Fruit fly (Drosophila melanogaster): ENCODE measurements around the gene CG4678.
A peak's percentile ranks its signal among the peaks of the same experiment; 100 is the strongest.

CG4678 gene

dm6 chrX:16654931-16655409 is 41.0 kb upstream of the CG4678 start, which contains the start of the genes Nemp and r (continued):
- no peak for TF ChIP-seq ara (GFP tag; IDR thresholded peaks at IDR 0.05)
- TF ChIP-seq HmgZ (tag; optimal IDR thresholded peaks at IDR 0.05): peak; percentile 40
- TF ChIP-seq rib (GFP tag; IDR thresholded peaks at IDR 0.05): no peak
- peak; percentile 60 for TF ChIP-seq CG8478 (optimal IDR thresholded peaks at IDR 0.05)
- TF ChIP-seq Sin3A (optimal IDR thresholded peaks at IDR 0.05): peak; percentile 88
- no peak for TF ChIP-seq CG17829 (tag; optimal IDR thresholded peaks at IDR 0.05)
- no peak for TF ChIP-seq CG6654 (GFP tag; optimal IDR thresholded peaks at IDR 0.05)

dm6 chrX:16655724-16656235 is 40.2 kb upstream of the CG4678 start:
- TF ChIP-seq CrebB (tag; optimal IDR thresholded peaks at IDR 0.05): peak; percentile 49
- TF ChIP-seq bowl (GFP tag; IDR thresholded peaks at IDR 0.05): no peak
- peak; percentile 18 for TF ChIP-seq wek (GFP tag; optimal IDR thresholded peaks at IDR 0.05)
- TF ChIP-seq CG12299 (tag; optimal IDR thresholded peaks at IDR 0.05): peak; percentile 59
- TF ChIP-seq Blimp-1 (GFP tag; optimal IDR thresholded peaks at IDR 0.05): peak; percentile 11
- peak; percentile 11 for TF ChIP-seq CG18262 (tag; optimal IDR thresholded peaks at IDR 0.05)
- TF ChIP-seq CG15479 (GFP tag; optimal IDR thresholded peaks at IDR 0.05): peak; percentile 5
- TF ChIP-seq CG34376 (GFP tag; optimal IDR thresholded peaks at IDR 0.05): peak; percentile 83
- TF ChIP-seq vvl (GFP tag; IDR thresholded peaks at IDR 0.05): peak; percentile 41; the same call in 1 of the 2 replicates
- TF ChIP-seq CG11504 (tag; optimal IDR thresholded peaks at IDR 0.05): peak; percentile 99
- peak; percentile 2 for TF ChIP-seq NfI (GFP tag; optimal IDR thresholded peaks at IDR 0.05)
- TF ChIP-seq al (GFP tag; IDR thresholded peaks at IDR 0.05): no peak
- TF ChIP-seq grn (GFP tag; optimal IDR thresholded peaks at IDR 0.05): peak; percentile 64
- TF ChIP-seq Hand (GFP tag; optimal IDR thresholded peaks at IDR 0.05): peak; percentile 7
- peak in 1 of 2 experiments; percentile 7 for TF ChIP-seq Hr51 (GFP tag; optimal IDR thresholded peaks at IDR 0.05)
- peak; percentile 90 for TF ChIP-seq Med (GFP tag)
- TF ChIP-seq Nf-YA (GFP tag; IDR thresholded peaks at IDR 0.05): no peak
- TF ChIP-seq Dfd (GFP tag; optimal IDR thresholded peaks at IDR 0.05): no peak
- no peak for TF ChIP-seq CG30403 (GFP tag; optimal IDR thresholded peaks at IDR 0.05)
- peak; percentile 7 for TF ChIP-seq Max (GFP tag; optimal IDR thresholded peaks at IDR 0.05)
- TF ChIP-seq mld (GFP tag; IDR thresholded peaks at IDR 0.05; ENCODE audit: partially characterized antibody): no peak
- no peak for TF ChIP-seq Ets97D (GFP tag; optimal IDR thresholded peaks at IDR 0.05)
- peak; percentile 11 for TF ChIP-seq Hmr (GFP tag; optimal IDR thresholded peaks at IDR 0.05)
- no peak for TF ChIP-seq CG10979 (tag; optimal IDR thresholded peaks at IDR 0.05)
- TF ChIP-seq CG15269 (tag; optimal IDR thresholded peaks at IDR 0.05): peak; percentile 36
- TF ChIP-seq chm (GFP tag; IDR thresholded peaks at IDR 0.05): peak; percentile 16; the same call in 1 of the 2 replicates
- no peak for TF ChIP-seq CG8290 (GFP tag; optimal IDR thresholded peaks at IDR 0.05)
- TF ChIP-seq CG8290 (tag; optimal IDR thresholded peaks at IDR 0.05): peak in 1 of 2 experiments; percentile 28
- peak; percentile 57 for TF ChIP-seq HmgZ (tag; optimal IDR thresholded peaks at IDR 0.05)
- peak; percentile 87 for TF ChIP-seq sens (GFP tag)
- TF ChIP-seq Xrp1 (GFP tag; IDR thresholded peaks at IDR 0.05): 0 out of 2 replicates have a peak, but pooled peaks have one; percentile 22
- TF ChIP-seq row (GFP tag; IDR thresholded peaks at IDR 0.05): 0 out of 3 replicates have a peak, but pooled peaks have one; percentile 19
- peak; percentile 40 for TF ChIP-seq CG18599 (GFP tag; optimal IDR thresholded peaks at IDR 0.05)
- no peak for TF ChIP-seq ase (GFP tag; IDR thresholded peaks at IDR 0.05)
- no peak for TF ChIP-seq D (optimal IDR thresholded peaks at IDR 0.05)
- TF ChIP-seq D (GFP tag; optimal IDR thresholded peaks at IDR 0.05): peak; percentile 11
- no peak for TF ChIP-seq Oaz (GFP tag; IDR thresholded peaks at IDR 0.05)
- peak; percentile 71 for TF ChIP-seq sug (tag; optimal IDR thresholded peaks at IDR 0.05)
- TF ChIP-seq mirr (GFP tag; optimal IDR thresholded peaks at IDR 0.05): peak; percentile 86
- TF ChIP-seq CG12071 (GFP tag; optimal IDR thresholded peaks at IDR 0.05): peak; percentile 41
- TF ChIP-seq dimm (GFP tag; IDR thresholded peaks at IDR 0.05): no peak
- TF ChIP-seq caup (GFP tag; optimal IDR thresholded peaks at IDR 0.05; ENCODE audit: severe bottlenecking): peak; percentile 64
- TF ChIP-seq CG11093 (GFP tag; IDR thresholded peaks at IDR 0.05): no peak
- no peak for TF ChIP-seq Side (GFP tag; optimal IDR thresholded peaks at IDR 0.05)
